Fruit fly (Drosophila melanogaster) whole organism, pupa: ENCODE data around the gene CG31274.
"Not testable (repeated sequence)": the region's sequence is repeated elsewhere in the genome, so short reads cannot be mapped to it uniquely, and the experiment has no call there.

Source experiments
- CG10348 ChIP-seq: fragments of 200-800 bp; sonication (Bioruptor generic); IDR thresholded peaks from 2 replicates; pipeline ENCODE4 v1.3.6; 2022; ENCODE audit warnings: missing biosample characterization, missing genetic modification characterization
- CG12605 ChIP-seq: fragments of 200-800 bp; sonication (Bioruptor generic); IDR thresholded peaks from 2 replicates; pipeline ENCODE4 v1.3.6; 2022; ENCODE audit warnings: missing biosample characterization, missing genetic modification characterization
- CG13204 ChIP-seq: fragments of 200-800 bp; sonication (Bioruptor generic); optimal IDR thresholded peaks from 2 replicates; lab custom pipeline; 2018; ENCODE audit warnings: missing biosample characterization, mild to moderate bottlenecking, missing genetic modification characterization, moderate library complexity
- CG14655 ChIP-seq: fragments of 200-800 bp; sonication (Bioruptor generic); optimal IDR thresholded peaks from 3 replicates; lab custom pipeline; 2017; ENCODE audit warnings: mild to moderate bottlenecking, missing biosample characterization, missing genetic modification reagents, missing genetic modification characterization
- CG15710 ChIP-seq: fragments of 200-800 bp; sonication (Bioruptor generic); optimal IDR thresholded peaks from 2 replicates; lab custom pipeline; 2018; ENCODE audit warnings: missing biosample characterization, mild to moderate bottlenecking, missing genetic modification characterization, moderate library complexity
- CG17806 ChIP-seq: fragments of 200-800 bp; sonication (Bioruptor generic); optimal IDR thresholded peaks from 2 replicates; lab custom pipeline; 2018; ENCODE audit warnings: missing biosample characterization, mild to moderate bottlenecking, missing genetic modification characterization, moderate library complexity
- CG32121 ChIP-seq: fragments of 200-800 bp; sonication (Bioruptor generic); IDR thresholded peaks from 2 replicates; pipeline ENCODE4 v1.3.6; 2022; ENCODE audit warnings: missing biosample characterization, missing genetic modification characterization
- CG34367 ChIP-seq: fragments of 200-800 bp; sonication (Bioruptor generic); optimal IDR thresholded peaks from 2 replicates; lab custom pipeline; 2018; ENCODE audit warnings: missing biosample characterization, mild to moderate bottlenecking, missing genetic modification characterization
- CG4496 ChIP-seq: fragments of 200-800 bp; sonication (Bioruptor generic); IDR thresholded peaks from 3 replicates; pipeline ENCODE4 v1.3.6; 2022; ENCODE audit warnings: missing biosample characterization, missing genetic modification characterization
- CG8159 ChIP-seq: fragments of 200-800 bp; sonication (Bioruptor generic); optimal IDR thresholded peaks from 3 replicates; lab custom pipeline; 2018; ENCODE audit warnings: missing biosample characterization, mild to moderate bottlenecking, missing genetic modification characterization, moderate library complexity
- CG8301 ChIP-seq: fragments of 200-800 bp; sonication (Bioruptor generic); optimal IDR thresholded peaks from 2 replicates; lab custom pipeline; 2018; ENCODE audit warnings: missing biosample characterization, mild to moderate bottlenecking, missing genetic modification characterization
- CG9948 ChIP-seq: fragments of 200-800 bp; sonication (Bioruptor generic); optimal IDR thresholded peaks from 2 replicates; lab custom pipeline; 2018; ENCODE audit warnings: missing biosample characterization, mild to moderate bottlenecking, missing genetic modification characterization, moderate library complexity
- D1 ChIP-seq: fragments of 200-800 bp; sonication (Bioruptor generic); optimal IDR thresholded peaks from 2 replicates; lab custom pipeline; 2018; ENCODE audit warnings: missing biosample characterization, mild to moderate bottlenecking, missing genetic modification characterization, moderate library complexity
- EcR ChIP-seq: fragments of 200-800 bp; sonication (Bioruptor generic); optimal IDR thresholded peaks from 3 replicates; lab custom pipeline; 2019; ENCODE audit warnings: missing biosample characterization, missing genetic modification characterization, mild to moderate bottlenecking, moderate library complexity, missing genetic modification reagents
- Ets98B ChIP-seq: fragments of 200-800 bp; sonication (Bioruptor generic); IDR thresholded peaks from 2 replicates; pipeline ENCODE4 v1.3.6; 2022; ENCODE audit warnings: missing biosample characterization, missing genetic modification characterization
- Pif1A ChIP-seq: fragments of 200-800 bp; sonication (Bioruptor generic); optimal IDR thresholded peaks from 3 replicates; lab custom pipeline; 2016; ENCODE audit warnings: missing biosample characterization, missing genetic modification characterization
- Pif1B ChIP-seq: fragments of 200-800 bp; sonication (Bioruptor generic); optimal IDR thresholded peaks from 3 replicates; lab custom pipeline; 2016; ENCODE audit warnings: missing biosample characterization, missing genetic modification characterization
- Snoo ChIP-seq: fragments of 200-800 bp; sonication (Bioruptor generic); optimal IDR thresholded peaks from 3 replicates; lab custom pipeline; 2017; ENCODE audit warnings: missing biosample characterization, mild to moderate bottlenecking, missing genetic modification characterization, inconsistent platforms
- fd96Ca ChIP-seq: fragments of 200-800 bp; sonication (Bioruptor generic); IDR thresholded peaks from 3 replicates; pipeline ENCODE4 v1.3.6; 2022; ENCODE audit warnings: missing biosample characterization, missing genetic modification characterization
- gl ChIP-seq: fragments of 200-800 bp; sonication (Bioruptor generic); optimal IDR thresholded peaks from 2 replicates; lab custom pipeline; 2018; ENCODE audit warnings: missing biosample characterization, mild to moderate bottlenecking, missing genetic modification characterization
- rn ChIP-seq: fragments of 200-800 bp; sonication (Bioruptor generic); IDR thresholded peaks from 2 replicates; pipeline ENCODE4 v1.3.6; 2022; ENCODE audit warnings: missing biosample characterization, missing genetic modification characterization

CG31274 gene

dm6 chr3R:16986181-16987074, 6.4 kb upstream of the CG31274 start:
- TF ChIP-seq CG12605 (peak; percentile 93), EcR (GFP tag; lab: Kevin White, UChicago) (peak; percentile 81), Snoo (tag; lab: Kevin White, UChicago) (peak; percentile 90), D1 (tag; lab: Kevin White, UChicago) (no peak), CG13204 (GFP tag; lab: Kevin White, UChicago) (peak; percentile 58), CG32121 (peak; percentile 96), CG34367 (tag; lab: Kevin White, UChicago) (peak; percentile 77), CG8159 (peak; percentile 82), CG10348 (GFP tag; lab: Robert Waterston, UW) (peak; percentile 97), Pif1A (GFP tag; lab: Kevin White, UChicago) (peak; percentile 90), Ets98B (GFP tag; lab: Robert Waterston, UW) (peak; percentile 98), CG14655 (peak; percentile 87), CG9948 (peak; percentile 82), fd96Ca (GFP tag; lab: Robert Waterston, UW) (peak; percentile 98), CG15710 (tag; lab: Kevin White, UChicago) (peak; percentile 89), gl (peak; percentile 36), CG4496 (GFP tag; lab: Robert Waterston, UW) (peak; percentile 98), CG17806 (peak; percentile 79), CG8301 (tag; lab: Kevin White, UChicago) (peak; percentile 84), Pif1B (GFP tag; lab: Kevin White, UChicago) (peak; percentile 88), rn (peak; percentile 89)
- TF ChIP-seq, all 21 proteins: peak for 20

dm6 chr3R:16987220-16987923, 5.4 kb upstream of the CG31274 start, which contains the start of gene CG18622:
Gene CG18622 (minus strand): TSS chr3R:16987732.
- TF ChIP-seq CG17806 (no peak), rn (no peak), D1 (tag; lab: Kevin White, UChicago) (no peak), Ets98B (GFP tag; lab: Robert Waterston, UW) (no peak), CG9948 (no peak), EcR (GFP tag; lab: Kevin White, UChicago) (no peak), fd96Ca (GFP tag; lab: Robert Waterston, UW) (0 out of 3 replicates have a peak, but pooled peaks have one; percentile 18), CG8301 (tag; lab: Kevin White, UChicago) (no peak), CG4496 (GFP tag; lab: Robert Waterston, UW) (no peak), CG10348 (GFP tag; lab: Robert Waterston, UW) (0 out of 2 replicates have a peak, but pooled peaks have one; percentile 12), Pif1B (GFP tag; lab: Kevin White, UChicago) (no peak), CG13204 (GFP tag; lab: Kevin White, UChicago) (peak; percentile 87), CG14655 (peak; percentile 5), Pif1A (GFP tag; lab: Kevin White, UChicago) (no peak), gl (no peak), Snoo (tag; lab: Kevin White, UChicago) (no peak), CG34367 (tag; lab: Kevin White, UChicago) (no peak), CG12605 (no peak), CG15710 (tag; lab: Kevin White, UChicago) (no peak), CG8159 (no peak), CG32121 (no peak)

dm6 chr3R:16987924-16988298, 4.9 kb upstream of the CG31274 start:
- TF ChIP-seq Pif1B (GFP tag; lab: Kevin White, UChicago): no peak
- TF ChIP-seq Ets98B (GFP tag; lab: Robert Waterston, UW): no peak
- TF ChIP-seq CG15710 (tag; lab: Kevin White, UChicago): no peak
- TF ChIP-seq CG9948: peak; percentile 14
- peak; percentile 7 for TF ChIP-seq CG14655
- TF ChIP-seq CG32121: no peak
- no peak for TF ChIP-seq Pif1A (GFP tag; lab: Kevin White, UChicago)
- no peak for TF ChIP-seq CG4496 (GFP tag; lab: Robert Waterston, UW)
- no peak for TF ChIP-seq CG17806
- no peak for TF ChIP-seq CG8301 (tag; lab: Kevin White, UChicago)

dm6 chr3R:16988514-16988913, 4.3 kb upstream of the CG31274 start, which contains the start of gene MESK4:
Gene MESK4 (plus strand): TSS chr3R:16988814.
- TF ChIP-seq Pif1A (GFP tag; lab: Kevin White, UChicago); CG15710 (tag; lab: Kevin White, UChicago); CG9948: not testable (repeated sequence)

- TF ChIP-seq CG8159: peak; percentile 8
- peak; percentile 18 for TF ChIP-seq CG17806
- TF ChIP-seq rn: no peak
- TF ChIP-seq Pif1A (GFP tag; lab: Kevin White, UChicago): peak; percentile 39
- TF ChIP-seq Pif1B (GFP tag; lab: Kevin White, UChicago): no peak
- no peak for TF ChIP-seq gl
Measured at dm6 chr3R:16991781-16992180, 1.0 kb upstream of the CG31274 start, which contains the start of gene EMC2B. Gene EMC2B (minus strand): TSS chr3R:16991878.
